Worm (Caenorhabditis elegans): Measurements from ENCODE around the gene egas-3.

DNA sequence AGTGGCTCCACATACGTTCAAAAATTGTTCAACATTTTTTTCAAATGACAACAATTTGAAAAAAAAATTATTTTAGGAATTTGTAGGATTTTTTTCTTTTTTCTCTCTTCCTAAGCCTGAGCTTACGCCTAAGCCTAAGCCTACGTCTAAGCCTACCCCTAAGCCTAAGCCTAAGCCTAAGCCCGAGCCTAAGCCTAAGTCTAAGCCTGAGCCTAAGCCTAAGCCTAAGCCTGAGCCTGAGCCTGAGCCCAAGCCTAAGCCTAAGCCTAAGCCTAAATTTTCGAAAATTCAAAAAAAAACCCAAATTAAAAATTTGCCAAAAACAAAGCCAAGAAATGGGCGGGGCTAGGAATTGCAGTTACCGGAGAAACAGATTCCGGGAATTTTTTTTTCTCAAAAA lies 38.4 kb downstream of the egas-3 start:
- TF ChIP-seq dmd-4 (tag; optimal IDR thresholded peaks at IDR 0.05; ENCODE audit: borderline replicate concordance) (no peak), dve-1 (tag; optimal IDR thresholded peaks at IDR 0.05) (peak; percentile 16), ama-1 (optimal IDR thresholded peaks at IDR 0.05) (no peak), ceh-2 (tag; optimal IDR thresholded peaks at IDR 0.05) (no peak), fkh-10 (GFP tag; optimal IDR thresholded peaks at IDR 0.05) (no peak), C08G9.2 (tag; optimal IDR thresholded peaks at IDR 0.05) (no peak), tbx-2 (tag; optimal IDR thresholded peaks at IDR 0.05) (no peak), pha-4 (tag; optimal IDR thresholded peaks at IDR 0.05) (no peak), madf-2 (tag; optimal IDR thresholded peaks at IDR 0.05) (no peak)
